Fruit fly (Drosophila melanogaster) whole organism, prepupa: ENCODE data around the gene NP15.6.

Experiments
- Blimp-1 ChIP-seq: fragments of 200-800 bp; sonication (Bioruptor generic); optimal IDR thresholded peaks from 3 replicates; lab custom pipeline; 2017; ENCODE audit warnings: missing biosample characterization, missing genetic modification characterization, mild to moderate bottlenecking, moderate library complexity, missing genetic modification reagents
- CG31627 ChIP-seq: fragments of 200-800 bp; sonication (Bioruptor generic); optimal IDR thresholded peaks from 3 replicates; lab custom pipeline; 2016; ENCODE audit warnings: missing biosample characterization, missing genetic modification characterization
- CG6163 ChIP-seq: fragments of 200-800 bp; sonication (Bioruptor generic); IDR thresholded peaks from 3 replicates; pipeline ENCODE4 v1.3.6; 2022; ENCODE audit warnings: missing biosample characterization, missing genetic modification characterization
- CG6854 ChIP-seq: fragments of 200-800 bp; sonication (Bioruptor generic); optimal IDR thresholded peaks from 2 replicates; lab custom pipeline; 2017; ENCODE audit warnings: missing biosample characterization, mild to moderate bottlenecking, missing genetic modification characterization
- Hr38 ChIP-seq: sonication (Bioruptor generic); optimal IDR thresholded peaks from 2 replicates; lab custom pipeline; 2016; ENCODE audit warnings: missing biosample characterization, missing genetic modification characterization
- Hr4 ChIP-seq: fragments of 200-800 bp; sonication (Bioruptor generic); optimal IDR thresholded peaks from 3 replicates; lab custom pipeline; 2016; ENCODE audit warnings: missing biosample characterization, missing genetic modification characterization
- Met ChIP-seq: fragments of 200-800 bp; sonication (Bioruptor generic); optimal IDR thresholded peaks from 3 replicates; lab custom pipeline; 2016; ENCODE audit warnings: missing biosample characterization, missing genetic modification characterization

DNA sequence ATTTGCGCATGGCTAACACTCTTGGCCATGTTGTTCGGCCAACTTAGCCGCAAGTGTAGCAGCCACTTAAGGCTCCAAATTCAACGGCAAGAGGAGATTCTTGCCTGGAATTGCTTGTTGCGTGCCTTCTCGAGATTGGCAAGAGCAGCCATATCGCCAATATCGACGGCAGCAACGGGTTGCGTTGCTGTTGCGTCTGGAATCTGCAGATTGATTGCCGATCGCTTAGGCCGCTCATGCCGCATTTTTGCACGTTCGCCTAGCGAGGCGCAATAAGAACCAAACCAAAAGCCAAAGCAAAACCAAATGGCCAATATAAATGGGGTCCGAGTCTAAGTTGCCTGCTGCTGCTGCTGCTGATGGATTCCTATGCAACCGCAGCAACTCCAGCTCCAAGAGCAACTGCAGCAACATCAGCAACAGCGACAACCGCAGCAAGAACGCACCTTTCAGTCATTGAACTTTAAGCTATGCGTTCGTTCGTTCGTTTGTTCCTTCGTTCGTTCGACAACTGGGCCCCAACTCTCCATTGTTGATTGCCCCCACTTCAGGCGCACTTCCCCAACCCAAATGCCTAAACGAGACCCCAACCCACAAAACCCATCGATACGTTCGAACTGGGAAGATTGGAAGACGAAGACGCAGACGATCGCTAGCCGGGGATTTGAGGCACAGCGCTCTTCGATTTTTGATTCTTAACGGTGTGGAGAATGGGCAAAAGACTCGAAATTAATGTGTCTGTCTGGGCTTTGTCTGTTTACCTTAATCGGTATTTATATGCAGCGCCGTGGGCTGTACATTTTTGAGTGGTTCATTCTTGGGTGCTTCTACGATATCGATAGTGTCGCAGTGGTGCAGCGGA is 38.0 kb upstream of the NP15.6 start:
- TF ChIP-seq Hr4 (GFP tag; lab: Kevin White, UChicago) (no peak), CG6163 (GFP tag; lab: Robert Waterston, UW) (no peak), Hr38 (GFP tag; lab: Kevin White, UChicago) (no peak), Met (GFP tag; lab: Kevin White, UChicago) (no peak), CG31627 (GFP tag; lab: Kevin White, UChicago) (no peak), CG6854 (GFP tag; lab: Kevin White, UChicago) (no peak), Blimp-1 (no peak)
